Worm (Caenorhabditis elegans) whole organism, early embryonic: ENCODE results near the gene C54F6.20.

Experiments
- B0310.2 ChIP-seq: sonication (generic microtip); optimal IDR thresholded peaks from 2 replicates; lab custom pipeline; 2016; ENCODE audit warnings: mild to moderate bottlenecking, missing genetic modification characterization, missing compliant biosample characterization
- F13C5.2 ChIP-seq: sonication (generic microtip); optimal IDR thresholded peaks from 2 replicates; lab custom pipeline; 2017; ENCODE audit warnings: mild to moderate bottlenecking, missing genetic modification characterization, inconsistent platforms, missing compliant biosample characterization
- aly-1 ChIP-seq: sonication (generic microtip); optimal IDR thresholded peaks from 2 replicates; lab custom pipeline; 2016; ENCODE audit warnings: missing genetic modification characterization, missing compliant biosample characterization
- ama-1 ChIP-seq: fragments of 150-350 bp; optimal IDR thresholded peaks from 2 replicates; lab custom pipeline; 2014
- ceh-13 ChIP-seq: fragments of 200-800 bp; sonication (Bioruptor generic); optimal IDR thresholded peaks from 2 replicates; lab custom pipeline; 2018; ENCODE audit warnings: mild to moderate bottlenecking, missing genetic modification characterization, missing compliant biosample characterization
- ceh-36 ChIP-seq: sonication (generic microtip); optimal IDR thresholded peaks from 2 replicates; lab custom pipeline; 2016; ENCODE audit warnings: missing genetic modification characterization, inconsistent platforms, missing compliant biosample characterization
- ets-7 ChIP-seq: sonication (generic microtip); optimal IDR thresholded peaks from 2 replicates; lab custom pipeline; 2016; ENCODE audit warnings: missing genotype, missing genetic modification characterization, missing compliant biosample characterization
- flt-1 ChIP-seq: fragments of 200-800 bp; sonication (Bioruptor generic); IDR thresholded peaks from 2 replicates; pipeline ENCODE4 v1.3.6; 2022; ENCODE audit warnings: missing genetic modification characterization, missing compliant biosample characterization
- hmbx-1 ChIP-seq: sonication (generic microtip); optimal IDR thresholded peaks from 2 replicates; lab custom pipeline; 2016; ENCODE audit warnings: mild to moderate bottlenecking, missing genetic modification characterization, missing compliant biosample characterization
- hmg-4 ChIP-seq: fragments of 200-800 bp; sonication (Bioruptor generic); optimal IDR thresholded peaks from 2 replicates; lab custom pipeline; 2018; ENCODE audit warnings: mild to moderate bottlenecking, missing genetic modification characterization, missing compliant biosample characterization
- hnd-1 ChIP-seq: sonication (generic microtip); optimal IDR thresholded peaks from 2 replicates; lab custom pipeline; 2016; ENCODE audit warnings: missing genetic modification characterization, missing compliant biosample characterization
- pes-1 ChIP-seq: fragments of 200-800 bp; sonication (Bioruptor generic); IDR thresholded peaks from 2 replicates; pipeline ENCODE4 v1.3.6; 2022; ENCODE audit warnings: missing genetic modification reagents, missing genetic modification characterization, missing compliant biosample characterization
- scrt-1 ChIP-seq: fragments of 200-800 bp; sonication (Bioruptor generic); IDR thresholded peaks from 2 replicates; pipeline ENCODE4 v1.3.6; 2022; ENCODE audit warnings: missing genetic modification characterization, missing compliant biosample characterization
- sea-1 ChIP-seq: fragments of 200-800 bp; sonication (Bioruptor generic); conservative IDR thresholded peaks from 2 replicates; pipeline ENCODE4 v1.3.6; 2022; ENCODE audit warnings: missing genetic modification characterization, missing compliant biosample characterization
- tbx-11 ChIP-seq: fragments of 200-800 bp; sonication (Bioruptor generic); IDR thresholded peaks from 2 replicates; pipeline ENCODE4 v1.3.6; 2022; ENCODE audit warnings: missing genetic modification characterization, missing compliant biosample characterization
- tbx-37 ChIP-seq: fragments of 200-800 bp; sonication (Bioruptor generic); conservative IDR thresholded peaks from 2 replicates; pipeline ENCODE4 v1.3.6; 2022; ENCODE audit warnings: missing genetic modification reagents, missing genetic modification characterization, missing compliant biosample characterization
- tra-4 ChIP-seq: sonication (generic microtip); optimal IDR thresholded peaks from 2 replicates; lab custom pipeline; 2017; ENCODE audit warnings: missing genetic modification characterization, missing compliant biosample characterization

Gene C54F6.20

DNA sequence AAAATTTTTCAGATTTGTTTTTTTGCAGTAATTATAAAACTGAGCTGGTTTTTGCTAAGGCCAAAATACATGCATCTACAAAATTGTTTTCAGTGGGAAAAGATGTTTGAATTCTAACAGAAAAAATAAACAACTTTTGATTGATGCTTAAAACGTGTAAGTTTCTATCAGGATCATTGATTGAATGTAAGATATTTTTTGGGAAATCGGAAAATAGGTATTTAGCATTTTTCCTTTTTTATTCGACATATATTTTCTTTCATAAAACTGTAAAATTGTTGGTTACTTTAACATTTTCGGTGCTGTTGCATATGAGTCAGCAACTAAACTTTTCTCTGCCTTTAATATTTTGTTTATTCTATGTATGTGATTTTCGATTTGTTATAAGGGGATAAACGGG lies at the start of gene C54F6.20:
C54F6.20 (plus strand) TSS at position 301 of the 400 bp plus-strand sequence.
- no peak for TF ChIP-seq ama-1 (lab: Kevin White, UChicago)
- TF ChIP-seq sea-1, result no peak
- no peak for TF ChIP-seq ets-7 (tag; lab: Kevin White, UChicago)
- no peak for TF ChIP-seq tbx-11 (GFP tag; lab: Robert Waterston, UW)
- TF ChIP-seq hmg-4 (GFP tag; lab: Kevin White, UChicago), result no peak
- no peak for TF ChIP-seq hmbx-1 (tag; lab: Kevin White, UChicago)
- TF ChIP-seq F13C5.2, result no peak
- no peak for TF ChIP-seq ceh-36 (tag; lab: Kevin White, UChicago)
- TF ChIP-seq tbx-37, result no peak
- TF ChIP-seq pes-1 (GFP tag; lab: Robert Waterston, UW), result no peak
- no peak for TF ChIP-seq ceh-13 (GFP tag; lab: Kevin White, UChicago)
- no peak for TF ChIP-seq tra-4
- TF ChIP-seq scrt-1 (GFP tag; lab: Robert Waterston, UW), result no peak
- no peak for TF ChIP-seq B0310.2 (tag; lab: Kevin White, UChicago)

DNA sequence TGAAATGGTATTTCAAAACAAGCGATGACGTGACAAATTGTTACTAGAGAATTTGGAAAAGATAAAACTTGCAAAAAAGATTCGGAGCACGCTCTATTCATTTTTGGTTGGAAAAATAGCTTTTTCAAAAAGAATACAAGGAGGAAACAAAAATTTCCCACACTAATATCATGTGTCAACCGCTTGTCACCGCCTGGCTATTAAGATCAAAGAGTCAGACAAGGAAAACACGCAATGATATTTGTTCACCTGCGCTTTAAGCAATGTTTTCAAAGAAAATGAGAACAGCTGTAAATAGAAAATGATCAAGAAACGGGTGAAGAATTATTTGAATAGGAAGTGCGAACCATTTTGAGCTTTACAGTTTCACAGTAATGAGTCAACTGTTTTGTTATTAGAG lies 47.8 kb upstream of the C54F6.20 start, which contains the start of gene srh-125:
srh-125 (minus strand) TSS at position 101 of the 400 bp plus-strand sequence.
- TF ChIP-seq scrt-1 (GFP tag; lab: Robert Waterston, UW) (no peak), flt-1 (GFP tag; lab: Robert Waterston, UW) (no peak), ama-1 (lab: Kevin White, UChicago) (no peak), pes-1 (GFP tag; lab: Robert Waterston, UW) (no peak), hmg-4 (GFP tag; lab: Kevin White, UChicago) (no peak), F13C5.2 (no peak), ceh-13 (GFP tag; lab: Kevin White, UChicago) (no peak), tbx-37 (no peak), aly-1 (tag; lab: Kevin White, UChicago) (no peak), ceh-36 (tag; lab: Kevin White, UChicago) (no peak), hnd-1 (tag; lab: Kevin White, UChicago) (no peak), B0310.2 (tag; lab: Kevin White, UChicago) (no peak), tra-4 (no peak), tbx-11 (GFP tag; lab: Robert Waterston, UW) (no peak), ets-7 (tag; lab: Kevin White, UChicago) (no peak), sea-1 (no peak), hmbx-1 (tag; lab: Kevin White, UChicago) (no peak)

DNA sequence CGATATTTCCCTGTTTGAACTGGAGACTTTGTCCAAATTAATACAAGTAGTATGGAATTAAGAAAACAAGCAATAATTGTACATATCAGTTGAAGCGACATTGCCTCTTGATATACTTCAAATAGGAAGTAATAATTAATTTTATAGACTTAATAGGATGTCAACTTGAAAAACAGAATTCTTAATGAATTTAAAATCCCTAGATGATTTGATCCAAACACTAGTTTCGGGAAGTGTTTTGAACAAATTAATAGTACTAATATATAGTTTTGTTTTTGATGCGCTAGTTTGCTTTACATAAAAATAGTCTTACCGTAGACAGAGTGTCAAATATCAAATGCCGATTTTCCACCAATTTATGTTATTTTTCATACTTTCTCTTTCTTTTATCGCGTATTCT lies 46.1 kb upstream of the C54F6.20 start, which contains the start of gene str-190:
str-190 (minus strand) TSS at position 101 of the 400 bp plus-strand sequence.
- no peak for TF ChIP-seq aly-1 (tag; lab: Kevin White, UChicago)
- TF ChIP-seq tbx-11 (GFP tag; lab: Robert Waterston, UW), result no peak
- no peak for TF ChIP-seq ceh-13 (GFP tag; lab: Kevin White, UChicago)
- no peak for TF ChIP-seq flt-1 (GFP tag; lab: Robert Waterston, UW)
- TF ChIP-seq hmbx-1 (tag; lab: Kevin White, UChicago), result no peak
- no peak for TF ChIP-seq hmg-4 (GFP tag; lab: Kevin White, UChicago)
- TF ChIP-seq hnd-1 (tag; lab: Kevin White, UChicago), result no peak
- TF ChIP-seq F13C5.2, result no peak
- TF ChIP-seq tbx-37, result no peak
- TF ChIP-seq ceh-36 (tag; lab: Kevin White, UChicago), result no peak

DNA sequence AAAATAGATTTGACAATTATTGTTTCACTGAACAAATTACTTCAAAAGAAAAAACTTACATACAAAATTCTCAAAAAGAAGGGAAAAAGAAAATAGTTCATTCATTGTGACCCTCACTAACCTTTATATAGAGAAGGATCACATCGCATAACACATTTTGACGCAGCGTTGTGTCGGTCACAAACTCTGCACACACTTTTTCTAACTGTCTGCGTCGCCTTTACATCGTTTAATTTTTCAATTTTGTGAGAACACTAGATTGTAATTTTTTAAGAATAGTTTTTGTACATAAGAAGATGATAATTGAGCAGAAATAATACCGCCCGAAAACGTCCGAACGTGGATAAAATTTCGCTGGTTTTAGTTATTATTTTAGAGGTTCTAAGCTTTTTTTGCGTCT lies 43.6 kb upstream of the C54F6.20 start, which contains the start of gene C18B10.6:
C18B10.6 (minus strand) TSS at position 101 of the 400 bp plus-strand sequence.
- TF ChIP-seq tra-4 (no peak), aly-1 (tag; lab: Kevin White, UChicago) (no peak), hmbx-1 (tag; lab: Kevin White, UChicago) (no peak), ama-1 (lab: Kevin White, UChicago) (no peak), ceh-36 (tag; lab: Kevin White, UChicago) (no peak), hmg-4 (GFP tag; lab: Kevin White, UChicago) (no peak), ceh-13 (GFP tag; lab: Kevin White, UChicago) (no peak), flt-1 (GFP tag; lab: Robert Waterston, UW) (no peak), sea-1 (no peak), hnd-1 (tag; lab: Kevin White, UChicago) (no peak), B0310.2 (tag; lab: Kevin White, UChicago) (no peak), F13C5.2 (no peak), pes-1 (GFP tag; lab: Robert Waterston, UW) (no peak), tbx-11 (GFP tag; lab: Robert Waterston, UW) (no peak), ets-7 (tag; lab: Kevin White, UChicago) (no peak)

DNA sequence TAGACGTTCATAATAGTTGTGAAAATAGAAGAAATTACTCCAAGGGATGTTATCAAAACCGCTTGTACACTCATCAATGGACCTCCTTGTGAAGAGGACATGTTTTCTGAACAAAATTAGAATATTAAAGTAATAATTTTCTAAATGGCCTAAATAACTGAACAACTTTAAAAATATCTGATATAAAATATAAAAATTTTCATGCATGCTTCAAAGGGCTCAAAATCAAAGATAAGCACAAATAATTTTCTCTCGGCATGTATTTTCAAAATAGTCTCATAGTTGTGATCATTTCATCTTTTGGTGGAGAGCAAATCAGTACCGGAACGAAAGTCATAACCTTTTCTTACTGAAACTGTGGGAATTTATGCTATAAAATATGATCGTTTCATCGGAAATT lies 39.5 kb upstream of the C54F6.20 start, which contains the start of gene srbc-8:
srbc-8 (minus strand) TSS at position 101 of the 400 bp plus-strand sequence.
- TF ChIP-seq pes-1 (GFP tag; lab: Robert Waterston, UW) (no peak), hnd-1 (tag; lab: Kevin White, UChicago) (no peak), hmbx-1 (tag; lab: Kevin White, UChicago) (no peak), B0310.2 (tag; lab: Kevin White, UChicago) (no peak)

DNA sequence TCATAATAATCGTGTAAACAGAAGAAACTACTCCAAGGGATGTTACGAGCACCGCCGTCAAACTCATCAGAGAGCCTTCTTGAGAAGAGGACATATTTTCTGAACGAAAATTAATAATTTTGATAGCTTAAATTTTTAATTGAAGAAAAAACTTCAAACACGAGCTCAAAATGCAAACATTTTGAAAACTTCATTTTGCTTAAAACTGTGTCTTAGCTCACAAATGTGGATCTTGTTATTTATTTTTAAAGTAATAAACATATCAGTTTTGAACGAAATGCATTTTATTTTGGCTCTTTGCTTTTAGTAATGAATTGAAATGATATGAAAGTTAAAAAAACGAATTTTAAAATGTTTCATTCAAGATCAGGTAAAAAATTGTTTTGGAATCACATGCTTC lies 37.0 kb upstream of the C54F6.20 start, which contains the start of gene srbc-7:
srbc-7 (minus strand) TSS at position 101 of the 400 bp plus-strand sequence.
- TF ChIP-seq hmbx-1 (tag; lab: Kevin White, UChicago) (no peak), tra-4 (no peak), F13C5.2 (no peak), pes-1 (GFP tag; lab: Robert Waterston, UW) (no peak), ama-1 (lab: Kevin White, UChicago) (no peak), aly-1 (tag; lab: Kevin White, UChicago) (no peak), sea-1 (no peak), ceh-13 (GFP tag; lab: Kevin White, UChicago) (no peak), flt-1 (GFP tag; lab: Robert Waterston, UW) (no peak), hmg-4 (GFP tag; lab: Kevin White, UChicago) (no peak), tbx-11 (GFP tag; lab: Robert Waterston, UW) (no peak), B0310.2 (tag; lab: Kevin White, UChicago) (no peak), ets-7 (tag; lab: Kevin White, UChicago) (no peak), ceh-36 (tag; lab: Kevin White, UChicago) (no peak), tbx-37 (no peak), scrt-1 (GFP tag; lab: Robert Waterston, UW) (no peak), hnd-1 (tag; lab: Kevin White, UChicago) (no peak)

DNA sequence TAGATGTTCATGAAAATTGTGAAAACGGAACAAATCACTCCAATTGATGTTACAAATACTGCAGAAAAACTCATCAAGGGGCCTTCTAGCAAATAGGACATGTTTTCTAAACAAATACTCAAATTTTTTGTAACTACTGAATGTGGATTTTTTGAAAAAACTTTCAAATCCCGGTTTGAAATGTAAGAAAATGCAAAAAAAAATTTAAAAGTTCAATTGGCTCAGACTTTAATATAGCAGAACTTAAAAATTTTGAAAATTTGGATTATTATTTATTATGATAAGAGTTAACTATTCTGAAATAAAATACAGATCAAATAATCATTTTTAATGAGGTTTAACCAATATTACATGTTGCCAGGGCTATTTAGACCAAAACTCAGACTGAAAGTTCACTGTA lies 34.2 kb upstream of the C54F6.20 start, which contains the start of gene srbc-9:
srbc-9 (minus strand) TSS at position 101 of the 400 bp plus-strand sequence.
- TF ChIP-seq hmg-4 (GFP tag; lab: Kevin White, UChicago) (no peak), ceh-36 (tag; lab: Kevin White, UChicago) (no peak), scrt-1 (GFP tag; lab: Robert Waterston, UW) (no peak), pes-1 (GFP tag; lab: Robert Waterston, UW) (no peak), B0310.2 (tag; lab: Kevin White, UChicago) (no peak), F13C5.2 (no peak), ama-1 (lab: Kevin White, UChicago) (no peak), hmbx-1 (tag; lab: Kevin White, UChicago) (no peak)
